Worm (Caenorhabditis elegans): ENCODE measurements around the gene W05E10.2.

W05E10.2 gene

DNA sequence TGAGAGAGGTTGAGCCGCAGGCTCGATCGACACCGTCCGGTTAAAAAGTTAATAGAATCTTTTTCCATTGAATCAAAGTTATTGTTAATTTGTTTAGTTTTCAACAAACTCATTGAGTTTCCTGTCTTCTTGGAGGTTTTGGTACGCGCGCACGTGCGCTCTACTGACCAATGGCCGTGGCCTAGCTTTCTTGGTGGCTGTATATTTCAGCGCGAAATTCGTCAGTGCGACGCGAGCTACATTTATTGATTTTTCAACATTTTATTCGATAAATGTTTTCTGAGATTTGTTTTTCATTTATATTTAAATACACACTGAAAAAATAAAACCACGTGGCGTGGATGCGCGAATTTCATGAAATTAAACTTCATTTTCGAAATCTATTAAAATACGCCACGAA lies 42.8 kb upstream of the W05E10.2 start, which contains the start of gene bir-1:
Gene bir-1 (plus strand): TSS at position 312 of the 400 bp plus-strand sequence.
- TF ChIP-seq ces-1 (GFP tag; optimal IDR thresholded peaks at IDR 0.05) (peak; percentile 55), ham-2 (GFP tag; optimal IDR thresholded peaks at IDR 0.05) (no peak), flh-1 (GFP tag; optimal IDR thresholded peaks at IDR 0.05) (no peak), nhr-237 (tag; optimal IDR thresholded peaks at IDR 0.05) (peak; percentile 30), hlh-1 (tag; optimal IDR thresholded peaks at IDR 0.05) (peak; percentile 57), ceh-39 (tag; optimal IDR thresholded peaks at IDR 0.05) (peak; percentile 76), lsy-2 (tag; optimal IDR thresholded peaks at IDR 0.05) (peak; percentile 51), mep-1 (tag; optimal IDR thresholded peaks at IDR 0.05) (peak; percentile 83), lin-13 (tag; optimal IDR thresholded peaks at IDR 0.05) (peak; percentile 14), nhr-2 (tag; optimal IDR thresholded peaks at IDR 0.05) (peak; percentile 26)

DNA sequence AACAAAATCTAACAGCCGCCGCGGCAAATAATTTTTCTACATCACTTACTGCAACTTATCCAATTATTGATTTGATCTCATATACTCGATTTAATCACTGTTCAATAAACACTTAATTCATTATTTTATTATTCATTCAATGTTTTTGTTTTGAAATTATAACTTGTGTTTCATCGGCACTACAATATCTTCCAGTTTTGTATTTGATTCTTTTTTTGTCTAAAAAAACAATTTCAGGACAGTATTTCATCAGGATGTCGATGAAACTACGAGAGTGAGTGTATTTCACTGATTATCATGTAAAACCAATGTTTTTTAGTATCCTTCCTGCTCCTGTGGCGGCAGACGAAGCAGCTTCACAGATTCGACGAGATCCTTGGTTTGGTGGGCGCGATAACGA lies 41.7 kb upstream of the W05E10.2 start, which contains the start of gene skp-1:
Gene skp-1 (plus strand): TSS at position 238 of the 400 bp plus-strand sequence.
- TF ChIP-seq ham-2 (GFP tag; optimal IDR thresholded peaks at IDR 0.05) (no peak), pha-4 (tag; optimal IDR thresholded peaks at IDR 0.05) (no peak), snpc-4 (tag; optimal IDR thresholded peaks at IDR 0.05) (no peak), nhr-237 (tag; optimal IDR thresholded peaks at IDR 0.05) (no peak), tbx-8 (GFP tag; optimal IDR thresholded peaks at IDR 0.05) (no peak), mls-2 (tag; optimal IDR thresholded peaks at IDR 0.05) (no peak), nhr-12 (tag; optimal IDR thresholded peaks at IDR 0.05) (no peak), elt-1 (tag; optimal IDR thresholded peaks at IDR 0.05; ENCODE audit: borderline replicate concordance, insufficient read depth) (no peak), mep-1 (tag; optimal IDR thresholded peaks at IDR 0.05) (no peak)

DNA sequence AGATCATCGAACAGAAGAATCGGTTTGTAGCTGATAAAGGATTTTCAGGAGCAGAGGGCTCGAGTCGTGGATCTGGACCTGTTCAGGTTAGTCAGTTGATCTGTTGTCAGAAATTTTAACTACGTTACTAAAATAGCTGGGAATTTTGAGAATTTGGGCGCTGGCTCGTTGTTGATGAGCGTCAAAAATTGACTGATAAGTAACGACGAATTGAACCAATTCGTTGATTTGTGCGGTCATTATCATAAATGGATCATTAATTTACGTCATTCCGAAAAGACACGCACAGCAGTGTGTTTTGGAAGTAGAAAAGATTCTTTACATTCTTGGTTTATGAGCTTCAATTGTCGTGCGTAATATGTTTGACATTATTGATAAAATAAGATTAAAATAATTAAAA lies 39.2 kb upstream of the W05E10.2 start:
- TF ChIP-seq unc-120 (tag; optimal IDR thresholded peaks at IDR 0.05; ENCODE audit: poor library complexity, severe bottlenecking) (no peak), flh-1 (GFP tag; optimal IDR thresholded peaks at IDR 0.05) (no peak), unc-62 (GFP tag; optimal IDR thresholded peaks at IDR 0.05) (no peak), ces-1 (GFP tag; optimal IDR thresholded peaks at IDR 0.05) (no peak), nhr-2 (tag; optimal IDR thresholded peaks at IDR 0.05) (no peak), bed-3 (GFP tag; optimal IDR thresholded peaks at IDR 0.05) (no peak), nhr-237 (tag; optimal IDR thresholded peaks at IDR 0.05) (no peak)

DNA sequence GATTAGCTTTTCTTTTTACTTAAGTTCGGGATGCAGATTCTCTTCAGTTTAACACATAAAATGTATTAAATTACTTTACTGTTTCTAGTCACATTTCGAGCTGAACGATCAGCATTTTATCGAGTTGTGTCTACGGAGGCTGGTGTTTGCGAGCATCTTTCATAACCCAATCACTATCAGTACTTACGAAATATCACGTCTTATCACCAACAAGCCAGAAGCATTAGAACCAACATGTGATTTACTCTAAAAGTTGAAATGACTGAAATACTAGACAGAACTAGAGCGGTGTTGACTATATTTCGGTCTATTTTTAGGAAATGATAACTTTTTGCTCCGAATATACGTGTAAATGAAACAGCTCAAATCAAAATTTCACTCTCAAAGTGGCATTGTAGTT lies 38.5 kb upstream of the W05E10.2 start:
- TF ChIP-seq unc-120 (tag; optimal IDR thresholded peaks at IDR 0.05; ENCODE audit: poor library complexity, severe bottlenecking) (no peak), hlh-1 (tag; optimal IDR thresholded peaks at IDR 0.05) (no peak), drap-1 (GFP tag; optimal IDR thresholded peaks at IDR 0.05) (no peak), tbx-8 (GFP tag; optimal IDR thresholded peaks at IDR 0.05) (no peak), ceh-39 (tag; optimal IDR thresholded peaks at IDR 0.05) (no peak), elt-3 (tag; optimal IDR thresholded peaks at IDR 0.05) (no peak), nhr-76 (tag; optimal IDR thresholded peaks at IDR 0.05) (no peak), M03D4.4 (tag; optimal IDR thresholded peaks at IDR 0.05) (no peak), unc-62 (GFP tag; optimal IDR thresholded peaks at IDR 0.05) (no peak), ztf-11 (tag; optimal IDR thresholded peaks at IDR 0.05) (no peak), ceh-83 (GFP tag; optimal IDR thresholded peaks at IDR 0.05) (no peak), unc-39 (tag; optimal IDR thresholded peaks at IDR 0.05) (no peak), pha-4 (tag; optimal IDR thresholded peaks at IDR 0.05) (no peak), mls-2 (tag; optimal IDR thresholded peaks at IDR 0.05) (no peak), blmp-1 (tag; optimal IDR thresholded peaks at IDR 0.05) (no peak), zip-8 (tag; optimal IDR thresholded peaks at IDR 0.05) (no peak), lin-13 (tag; optimal IDR thresholded peaks at IDR 0.05) (no peak), nhr-28 (tag; optimal IDR thresholded peaks at IDR 0.05) (no peak), elt-1 (tag; optimal IDR thresholded peaks at IDR 0.05; ENCODE audit: borderline replicate concordance, insufficient read depth) (no peak)

DNA sequence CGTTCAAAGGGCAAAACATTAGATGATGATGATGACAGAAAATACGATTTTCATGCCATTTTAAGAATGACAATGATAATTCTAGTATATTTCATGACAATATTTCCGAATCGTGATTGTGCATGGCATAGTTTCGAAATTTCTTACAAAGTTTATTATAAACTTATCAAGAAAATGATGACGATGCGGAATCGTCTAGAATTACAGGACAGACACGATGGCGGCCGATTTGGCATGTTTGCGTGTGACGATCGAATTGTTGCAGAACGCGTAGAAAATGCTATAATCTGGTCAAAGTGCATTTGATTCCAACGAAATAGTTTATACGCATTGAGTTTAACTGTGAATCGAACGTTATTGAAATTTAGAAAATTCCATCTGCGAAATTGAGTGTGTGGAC lies 37.7 kb upstream of the W05E10.2 start:
- TF ChIP-seq flh-1 (GFP tag; optimal IDR thresholded peaks at IDR 0.05) (no peak), sem-2 (GFP tag; optimal IDR thresholded peaks at IDR 0.05) (no peak), mep-1 (tag; optimal IDR thresholded peaks at IDR 0.05) (no peak), unc-62 (GFP tag; optimal IDR thresholded peaks at IDR 0.05) (no peak), ham-2 (GFP tag; optimal IDR thresholded peaks at IDR 0.05) (no peak), nhr-76 (tag; optimal IDR thresholded peaks at IDR 0.05) (no peak), snpc-4 (tag; optimal IDR thresholded peaks at IDR 0.05) (no peak), pha-4 (tag; optimal IDR thresholded peaks at IDR 0.05) (no peak), nhr-12 (tag; optimal IDR thresholded peaks at IDR 0.05) (no peak), elt-1 (tag; optimal IDR thresholded peaks at IDR 0.05; ENCODE audit: borderline replicate concordance, insufficient read depth) (no peak), lin-13 (tag; optimal IDR thresholded peaks at IDR 0.05) (no peak), cnd-1 (tag; optimal IDR thresholded peaks at IDR 0.05) (no peak)

Data from whole organism, mixed stage, embryonic.